Worm (Caenorhabditis elegans): Measurements from ENCODE around the gene fbxa-120.

DNA sequence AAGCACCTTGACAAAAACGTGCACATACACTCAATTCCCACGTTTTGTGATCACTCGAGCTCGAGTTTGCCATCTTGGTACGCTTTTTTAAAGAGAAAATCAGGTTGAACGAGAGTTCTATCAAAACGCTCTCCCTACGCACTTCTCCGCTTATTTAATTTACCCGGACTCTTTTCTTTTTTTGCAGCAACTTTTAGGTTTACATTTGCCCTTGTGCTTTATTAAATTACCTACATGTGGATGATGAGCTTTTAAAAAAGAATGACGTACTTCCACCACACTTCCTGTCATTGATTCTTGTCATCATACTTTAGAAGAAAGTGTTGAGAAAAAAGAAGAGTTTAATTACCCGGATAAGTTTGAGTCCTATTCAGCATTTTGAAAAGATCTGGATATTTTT, 49.6 kb downstream of the fbxa-120 start:
- TF ChIP-seq Y67H2A.10 (GFP tag; conservative IDR thresholded peaks at IDR 0.05) (no peak), sea-2 (GFP tag; IDR thresholded peaks at IDR 0.05) (no peak), bed-1 (GFP tag; IDR thresholded peaks at IDR 0.05) (no peak), ama-1 (optimal IDR thresholded peaks at IDR 0.05) (no peak), ama-1 (GFP tag; optimal IDR thresholded peaks at IDR 0.05) (no peak), K12H6.12 (tag; optimal IDR thresholded peaks at IDR 0.05) (no peak), unc-130 (GFP tag; optimal IDR thresholded peaks at IDR 0.05) (no peak), mes-4 (tag; optimal IDR thresholded peaks at IDR 0.05) (no peak), snpc-1.3 (tag; optimal IDR thresholded peaks at IDR 0.05; ENCODE audit: insufficient read depth) (no peak), rpc-1 (optimal IDR thresholded peaks at IDR 0.05) (no peak), rpc-1 (tag; optimal IDR thresholded peaks at IDR 0.05) (no peak)
